Worm (Caenorhabditis elegans) whole organism, L2 larva: ENCODE data around the gene mrps-33.
A peak's percentile ranks its signal among the peaks of the same experiment; 100 is the strongest.
"Not testable (repeated sequence)": the region's sequence is repeated elsewhere in the genome, so short reads cannot be mapped to it uniquely, and the experiment has no call there.

Source experiments
- C34F6.9 ChIP-seq: fragments of 150-350 bp; optimal IDR thresholded peaks from 2 replicates; lab custom pipeline; 2014; ENCODE audit warnings: missing biosample characterization, missing genetic modification characterization
- F13H6.1 ChIP-seq: sonication (generic microtip); optimal IDR thresholded peaks from 2 replicates; lab custom pipeline; 2016; ENCODE audit warnings: missing genetic modification characterization, missing compliant biosample characterization
- R02D3.7 ChIP-seq: fragments of 150-350 bp; optimal IDR thresholded peaks from 2 replicates; lab custom pipeline; 2014; ENCODE audit warnings: missing biosample characterization, missing genetic modification characterization
- Y55F3AM.14 ChIP-seq: fragments of 200-800 bp; sonication (Bioruptor generic); optimal IDR thresholded peaks from 2 replicates; lab custom pipeline; 2018; ENCODE audit warnings: mild to moderate bottlenecking, missing genetic modification characterization, missing compliant biosample characterization
- alr-1 ChIP-seq: fragments of 150-350 bp; optimal IDR thresholded peaks from 2 replicates; lab custom pipeline; 2014; ENCODE audit warnings: missing biosample characterization, missing genetic modification characterization
- aly-2 ChIP-seq: fragments of 150-350 bp; optimal IDR thresholded peaks from 2 replicates; lab custom pipeline; 2014; ENCODE audit warnings: missing biosample characterization, missing genetic modification characterization
- ama-1 ChIP-seq: fragments of 150-350 bp; optimal IDR thresholded peaks from 2 replicates; lab custom pipeline; 2018; ENCODE audit warnings: inconsistent platforms
- blmp-1 ChIP-seq: sonication (generic microtip); optimal IDR thresholded peaks from 2 replicates; lab custom pipeline; 2017; ENCODE audit warnings: missing genetic modification characterization, mild to moderate bottlenecking, missing compliant biosample characterization, antibody characterized with exemption, moderate library complexity; ENCODE audit not compliant: insufficient read depth
- ceh-16 ChIP-seq: fragments of 150-350 bp; optimal IDR thresholded peaks from 2 replicates; lab custom pipeline; 2014; ENCODE audit warnings: missing biosample characterization, missing genetic modification characterization
- ceh-82 ChIP-seq: fragments of 150-350 bp; optimal IDR thresholded peaks from 2 replicates; lab custom pipeline; 2014; ENCODE audit warnings: missing biosample characterization, missing genetic modification characterization
- crh-2 ChIP-seq: sonication (generic microtip); optimal IDR thresholded peaks from 2 replicates; lab custom pipeline; 2017; ENCODE audit warnings: missing biosample characterization, missing genetic modification characterization
- dmd-4 ChIP-seq: sonication (generic microtip); optimal IDR thresholded peaks from 2 replicates; lab custom pipeline; 2017; ENCODE audit warnings: missing biosample characterization, missing genetic modification characterization
- elt-1 ChIP-seq: fragments of 150-350 bp; optimal IDR thresholded peaks from 2 replicates; lab custom pipeline; 2014; ENCODE audit warnings: missing biosample characterization, missing genetic modification characterization
- elt-3 ChIP-seq: sonication (generic microtip); optimal IDR thresholded peaks from 2 replicates; lab custom pipeline; 2017; ENCODE audit warnings: missing biosample characterization, missing genetic modification characterization
- fos-1 ChIP-seq: fragments of 150-350 bp; optimal IDR thresholded peaks from 2 replicates; lab custom pipeline; 2014; ENCODE audit warnings: missing biosample characterization, missing genetic modification characterization
- gmeb-1 ChIP-seq: fragments of 150-350 bp; optimal IDR thresholded peaks from 2 replicates; lab custom pipeline; 2014; ENCODE audit warnings: missing biosample characterization, missing genetic modification characterization
- lin-11 ChIP-seq: fragments of 150-350 bp; sonication (generic microtip); optimal IDR thresholded peaks from 2 replicates; lab custom pipeline; 2014; ENCODE audit warnings: missing biosample characterization, missing genetic modification characterization, inconsistent platforms, mixed read lengths
- lin-39 ChIP-seq: fragments of 150-350 bp; optimal IDR thresholded peaks from 2 replicates; lab custom pipeline; 2014; ENCODE audit warnings: missing biosample characterization, missing genetic modification reagents, missing genetic modification characterization
- lsy-2 ChIP-seq, 2 experiments: fragments of 150-350 bp in 1 of 2; sonication (generic microtip) in 1 of 2; optimal IDR thresholded peaks; 2 replicates each; lab custom pipeline; 2014 to 2017; ENCODE audit warnings: missing biosample characterization in 2 of 2, missing genetic modification characterization in 2 of 2
- mab-5 ChIP-seq: fragments of 150-350 bp; optimal IDR thresholded peaks from 2 replicates; lab custom pipeline; 2014; ENCODE audit warnings: missing biosample characterization, missing genetic modification characterization
- mbf-1 ChIP-seq: sonication (generic microtip); optimal IDR thresholded peaks from 2 replicates; lab custom pipeline; 2017; ENCODE audit warnings: missing biosample characterization, missing genetic modification characterization
- mdl-1 ChIP-seq, 2 experiments: fragments of 150-350 bp in 1 of 2; sonication (generic microtip) in 1 of 2; optimal IDR thresholded peaks; 2 replicates each; lab custom pipeline; 2017; ENCODE audit warnings: missing biosample characterization in 2 of 2, missing genetic modification characterization in 2 of 2
- nhr-10 ChIP-seq: sonication (generic microtip); optimal IDR thresholded peaks from 2 replicates; lab custom pipeline; 2017; ENCODE audit warnings: missing biosample characterization, missing genetic modification characterization
- nhr-11 ChIP-seq: fragments of 150-350 bp; optimal IDR thresholded peaks from 2 replicates; lab custom pipeline; 2014; ENCODE audit warnings: missing biosample characterization, missing genetic modification characterization
- nhr-12 ChIP-seq: fragments of 150-350 bp; optimal IDR thresholded peaks from 2 replicates; lab custom pipeline; 2014; ENCODE audit warnings: missing biosample characterization, missing genetic modification characterization
- nhr-129 ChIP-seq: fragments of 150-350 bp; optimal IDR thresholded peaks from 2 replicates; lab custom pipeline; 2014; ENCODE audit warnings: missing biosample characterization, missing genetic modification characterization
- nhr-21 ChIP-seq: fragments of 150-350 bp; optimal IDR thresholded peaks from 2 replicates; lab custom pipeline; 2014; ENCODE audit warnings: missing biosample characterization, missing genetic modification characterization
- nhr-23 ChIP-seq: fragments of 150-350 bp; optimal IDR thresholded peaks from 2 replicates; lab custom pipeline; 2014; ENCODE audit warnings: missing biosample characterization, missing genetic modification reagents, missing genetic modification characterization
- nhr-237 ChIP-seq: fragments of 150-350 bp; optimal IDR thresholded peaks from 2 replicates; lab custom pipeline; 2014; ENCODE audit warnings: missing biosample characterization, missing genetic modification characterization
- nhr-6 ChIP-seq: fragments of 150-350 bp; optimal IDR thresholded peaks from 2 replicates; lab custom pipeline; 2014; ENCODE audit warnings: missing biosample characterization, missing genetic modification characterization
- nhr-77 ChIP-seq: fragments of 150-350 bp; optimal IDR thresholded peaks from 2 replicates; lab custom pipeline; 2014; ENCODE audit warnings: missing biosample characterization, missing genetic modification characterization
- peb-1 ChIP-seq: fragments of 150-350 bp; optimal IDR thresholded peaks from 2 replicates; lab custom pipeline; 2014; ENCODE audit warnings: missing biosample characterization, missing genetic modification characterization
- sem-4 ChIP-seq: fragments of 150-350 bp; optimal IDR thresholded peaks from 2 replicates; lab custom pipeline; 2014; ENCODE audit warnings: missing biosample characterization, missing genetic modification reagents, missing genetic modification characterization
- skn-1 ChIP-seq: sonication (generic microtip); optimal IDR thresholded peaks from 2 replicates; lab custom pipeline; 2017; ENCODE audit warnings: missing biosample characterization, missing genetic modification characterization
- sma-3 ChIP-seq: sonication (generic microtip); optimal IDR thresholded peaks from 2 replicates; lab custom pipeline; 2016; ENCODE audit warnings: missing genetic modification reagents, missing genetic modification characterization, missing compliant biosample characterization
- sma-9 ChIP-seq, 2 experiments: fragments of 150-350 bp in 1 of 2; sonication (generic microtip) in 1 of 2; optimal IDR thresholded peaks; 2 replicates each; lab custom pipeline; 2014 to 2016; ENCODE audit warnings: missing genetic modification characterization in 2 of 2, mild to moderate bottlenecking in 1 of 2, missing biosample characterization in 1 of 2, missing compliant biosample characterization in 1 of 2, missing genetic modification reagents in 1 of 2, moderate library complexity in 1 of 2
- snpc-4 ChIP-seq: fragments of 150-350 bp; optimal IDR thresholded peaks from 2 replicates; lab custom pipeline; 2014; ENCODE audit warnings: missing biosample characterization, missing genetic modification characterization
- unc-39 ChIP-seq: fragments of 150-350 bp; optimal IDR thresholded peaks from 2 replicates; lab custom pipeline; 2014; ENCODE audit warnings: missing biosample characterization, missing genetic modification characterization
- unc-55 ChIP-seq: fragments of 150-350 bp; sonication (generic microtip); optimal IDR thresholded peaks from 3 replicates; lab custom pipeline; 2014; ENCODE audit warnings: missing biosample characterization, missing genetic modification reagents, missing genetic modification characterization
- unc-62 ChIP-seq: fragments of 150-350 bp; optimal IDR thresholded peaks from 2 replicates; lab custom pipeline; 2014; ENCODE audit warnings: missing biosample characterization, missing genetic modification reagents, missing genetic modification characterization
- zag-1 ChIP-seq: fragments of 150-350 bp; optimal IDR thresholded peaks from 2 replicates; lab custom pipeline; 2014; ENCODE audit warnings: missing biosample characterization, missing genetic modification characterization
- ztf-1 ChIP-seq: fragments of 200-800 bp; sonication (Bioruptor generic); conservative IDR thresholded peaks from 2 replicates; pipeline ENCODE4 v1.3.6; 2022; ENCODE audit warnings: missing genetic modification characterization, missing compliant biosample characterization

Gene mrps-33

ce11 chrIV:8739926-8740325 is at the start of gene mrps-33:
mrps-33 (minus strand) TSS chrIV:8740026.
- TF ChIP-seq F13H6.1 (no peak), skn-1 (no peak), lin-11 (tag; lab: Kevin White, UChicago) (no peak), nhr-23 (tag; lab: Kevin White, UChicago) (no peak), mab-5 (tag; lab: Kevin White, UChicago) (no peak), ceh-82 (tag; lab: Kevin White, UChicago) (no peak), lsy-2 (tag; optimal IDR thresholded peaks at IDR 0.05; lab: Kevin White, UChicago) (no peak), ztf-1 (GFP tag; lab: Robert Waterston, UW) (no peak), nhr-77 (tag; lab: Kevin White, UChicago) (no peak), R02D3.7 (tag; lab: Kevin White, UChicago) (no peak), elt-3 (tag; lab: Kevin White, UChicago) (no peak), nhr-237 (tag; lab: Kevin White, UChicago) (no peak), nhr-10 (no peak), mbf-1 (tag; lab: Kevin White, UChicago) (no peak), peb-1 (tag; lab: Kevin White, UChicago) (no peak), nhr-12 (tag; lab: Kevin White, UChicago) (no peak), gmeb-1 (no peak), nhr-11 (no peak), sma-3 (no peak)

- TF ChIP-seq nhr-12 (tag; lab: Kevin White, UChicago); ceh-82 (tag; lab: Kevin White, UChicago); elt-1: not testable (repeated sequence)
Measured at ce11 chrIV:8788048-8788447, 48.2 kb upstream of the mrps-33 start, which contains the start of gene C33D9.10. C33D9.10 (minus strand) TSS chrIV:8788148.

- TF ChIP-seq zag-1 (tag; lab: Kevin White, UChicago) (no peak), nhr-11 (no peak), ceh-82 (tag; lab: Kevin White, UChicago) (no peak), C34F6.9 (tag; lab: Kevin White, UChicago) (peak; percentile 40), nhr-12 (tag; lab: Kevin White, UChicago) (no peak), lsy-2 (tag; optimal IDR thresholded peaks at IDR 0.05; lab: Kevin White, UChicago) (peak in 1 of 2 experiments; percentile 30), unc-55 (peak; percentile 60)
- TF ChIP-seq, all 48 proteins: peak for 3
Measured at ce11 chrIV:8786654-8787053, 46.8 kb upstream of the mrps-33 start, which contains the start of gene C33D9.8. C33D9.8 (minus strand) TSS chrIV:8786752.

- TF ChIP-seq gmeb-1 (no peak), mab-5 (tag; lab: Kevin White, UChicago) (no peak), skn-1 (no peak), nhr-129 (tag; lab: Kevin White, UChicago) (no peak), nhr-11 (no peak), ama-1 (lab: Kevin White, UChicago) (no peak), elt-1 (no peak), mdl-1 (tag; optimal IDR thresholded peaks at IDR 0.05; lab: Kevin White, UChicago) (no peak), unc-62 (no peak), nhr-77 (tag; lab: Kevin White, UChicago) (no peak), snpc-4 (tag; lab: Kevin White, UChicago) (no peak), crh-2 (no peak), ceh-16 (no peak), lin-11 (tag; lab: Kevin White, UChicago) (no peak), unc-55 (peak; percentile 48), aly-2 (no peak), C34F6.9 (tag; lab: Kevin White, UChicago) (peak; percentile 24)
Measured at ce11 chrIV:8784855-8785327, 45.1 kb upstream of the mrps-33 start, which contains the start of gene C33D9.13. C33D9.13 (minus strand) TSS chrIV:8785277.

ce11 chrIV:8782172-8782571 is 42.3 kb upstream of the mrps-33 start:
- no peak for TF ChIP-seq dmd-4 (tag; lab: Kevin White, UChicago)
- TF ChIP-seq mab-5 (tag; lab: Kevin White, UChicago), result peak; percentile 9
- peak; percentile 85 for TF ChIP-seq F13H6.1
- peak; percentile 57 for TF ChIP-seq sma-3
- TF ChIP-seq nhr-10, result no peak
- TF ChIP-seq nhr-11, result no peak
- TF ChIP-seq lin-39 (tag; lab: Kevin White, UChicago), result no peak
- peak; percentile 70 for TF ChIP-seq gmeb-1
- TF ChIP-seq nhr-12 (tag; lab: Kevin White, UChicago), result no peak
- no peak for TF ChIP-seq zag-1 (tag; lab: Kevin White, UChicago)
- TF ChIP-seq ceh-16, result peak; percentile 41
- TF ChIP-seq C34F6.9 (tag; lab: Kevin White, UChicago), result peak; percentile 88
- TF ChIP-seq Y55F3AM.14 (GFP tag; lab: Kevin White, UChicago), result no peak
- TF ChIP-seq alr-1 (tag; lab: Kevin White, UChicago), result no peak
- TF ChIP-seq sma-9 (GFP tag; optimal IDR thresholded peaks at IDR 0.05; lab: Kevin White, UChicago), result peak; percentile 73
- TF ChIP-seq sma-9 (tag; optimal IDR thresholded peaks at IDR 0.05; lab: Kevin White, UChicago), result no peak
- TF ChIP-seq unc-39, result no peak
- TF ChIP-seq blmp-1, result peak; percentile 52
- TF ChIP-seq sem-4 (tag; lab: Kevin White, UChicago), result peak; percentile 27
- TF ChIP-seq crh-2, result peak; percentile 34
- no peak for TF ChIP-seq skn-1
- TF ChIP-seq nhr-21, result peak; percentile 68
- no peak for TF ChIP-seq aly-2
- peak; percentile 46 for TF ChIP-seq nhr-6 (tag; lab: Kevin White, UChicago)
- TF ChIP-seq mbf-1 (tag; lab: Kevin White, UChicago), result no peak
- TF ChIP-seq fos-1, result peak; percentile 90
- TF ChIP-seq nhr-77 (tag; lab: Kevin White, UChicago), result no peak
